Fruit fly (Drosophila melanogaster): ENCODE data around the gene Mau2.

The Mau2 gene

DNA sequence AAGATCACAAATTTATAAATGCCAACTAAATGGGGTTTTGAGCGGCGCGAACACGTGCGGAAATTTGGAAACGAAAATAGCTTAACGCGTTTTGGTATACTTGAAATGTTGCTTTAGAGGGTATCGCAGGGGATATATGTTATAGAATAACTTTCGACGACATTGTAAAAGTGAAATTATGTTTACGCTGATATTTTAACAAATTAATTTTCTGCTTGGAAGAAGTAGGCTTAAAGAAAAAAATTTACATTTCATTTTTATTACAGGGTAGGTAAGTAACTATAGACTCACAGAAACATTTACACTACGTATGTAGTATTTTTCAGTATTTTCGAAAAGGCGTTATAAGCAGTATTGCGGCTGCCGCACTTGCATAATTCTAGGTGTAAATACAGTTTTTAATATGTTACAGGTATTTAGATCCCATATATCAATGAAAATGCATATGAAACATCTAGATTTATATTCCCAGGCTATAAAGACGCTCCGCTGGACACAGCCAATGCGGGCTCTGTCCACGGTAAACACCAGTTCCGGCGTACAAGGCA lies 20.4 kb downstream of the Mau2 start, which contains the start of the genes Art3 and mRpS10 (continued):
- peak; percentile 100 for TF ChIP-seq Hmr (GFP tag; optimal IDR thresholded peaks at IDR 0.05)
- peak; percentile 96 for TF ChIP-seq CG15073 (GFP tag; optimal IDR thresholded peaks at IDR 0.05)
- TF ChIP-seq Hr78 (GFP tag; optimal IDR thresholded peaks at IDR 0.05): peak in 1 of 2 experiments; percentile 98
- no peak for TF ChIP-seq Jarid2 (GFP tag; optimal IDR thresholded peaks at IDR 0.05)
- peak; percentile 100 for TF ChIP-seq CG12236 (GFP tag; optimal IDR thresholded peaks at IDR 0.05)
- TF ChIP-seq CG16815 (GFP tag; optimal IDR thresholded peaks at IDR 0.05): peak; percentile 100
- peak; percentile 99 for TF ChIP-seq HmgD (GFP tag; optimal IDR thresholded peaks at IDR 0.05)
- TF ChIP-seq sens-2 (GFP tag; IDR thresholded peaks at IDR 0.05): peak; percentile 100
- peak; percentile 100 for TF ChIP-seq Chrac-16 (GFP tag; optimal IDR thresholded peaks at IDR 0.05)
- peak; percentile 100 for TF ChIP-seq CG12299 (tag; optimal IDR thresholded peaks at IDR 0.05)
- peak; percentile 7 for TF ChIP-seq cg (GFP tag; optimal IDR thresholded peaks at IDR 0.05)
- TF ChIP-seq ato (GFP tag; IDR thresholded peaks at IDR 0.05; ENCODE audit: partially characterized antibody): no peak
- peak; percentile 96 for TF ChIP-seq Myb (GFP tag; optimal IDR thresholded peaks at IDR 0.05)
- TF ChIP-seq B-H2 (GFP tag; optimal IDR thresholded peaks at IDR 0.05): peak; percentile 100
- peak; percentile 99 for TF ChIP-seq sr (GFP tag; IDR thresholded peaks at IDR 0.05)
- peak; percentile 100 for TF ChIP-seq peb (GFP tag; IDR thresholded peaks at IDR 0.05)
- TF ChIP-seq da (GFP tag; optimal IDR thresholded peaks at IDR 0.05): peak; percentile 100
- peak; percentile 100 for TF ChIP-seq kay (GFP tag; optimal IDR thresholded peaks at IDR 0.05)
- TF ChIP-seq Oaz (GFP tag; IDR thresholded peaks at IDR 0.05): peak; percentile 100
- peak; percentile 100 for TF ChIP-seq shn (GFP tag; optimal IDR thresholded peaks at IDR 0.05)
- peak; percentile 100 for TF ChIP-seq sim (GFP tag; IDR thresholded peaks at IDR 0.05)
- TF ChIP-seq oc (tag; optimal IDR thresholded peaks at IDR 0.05): peak; percentile 100
- peak; percentile 100 for TF ChIP-seq Bteb2 (GFP tag; optimal IDR thresholded peaks at IDR 0.05)
- peak; percentile 100 for TF ChIP-seq CG1647 (GFP tag; optimal IDR thresholded peaks at IDR 0.05)
- TF ChIP-seq sqz (GFP tag; optimal IDR thresholded peaks at IDR 0.05): peak; percentile 100
- TF ChIP-seq CG3995 (GFP tag; optimal IDR thresholded peaks at IDR 0.05): peak; percentile 91
- no peak for TF ChIP-seq CG1832 (GFP tag; optimal IDR thresholded peaks at IDR 0.05)
- TF ChIP-seq ATbp (GFP tag; optimal IDR thresholded peaks at IDR 0.05): peak; percentile 99
- peak; percentile 99 for TF ChIP-seq CG10565 (GFP tag; optimal IDR thresholded peaks at IDR 0.05)
- peak; percentile 99 for TF ChIP-seq CG4820 (GFP tag; optimal IDR thresholded peaks at IDR 0.05)
- TF ChIP-seq Sox102F (GFP tag; optimal IDR thresholded peaks at IDR 0.05): peak; percentile 100
- TF ChIP-seq CG15514 (GFP tag; optimal IDR thresholded peaks at IDR 0.05): peak; percentile 96
- peak; percentile 100 for TF ChIP-seq Ets65A (GFP tag)
- TF ChIP-seq CG11560 (tag; IDR thresholded peaks at IDR 0.05): peak; percentile 95
- peak; percentile 100 for TF ChIP-seq pho (GFP tag; optimal IDR thresholded peaks at IDR 0.05)
- peak; percentile 100 for TF ChIP-seq H15 (GFP tag; IDR thresholded peaks at IDR 0.05)
- no peak for TF ChIP-seq Bgb (GFP tag; IDR thresholded peaks at IDR 0.05; ENCODE audit: partially characterized antibody)
- peak; percentile 100 for TF ChIP-seq cato (GFP tag; optimal IDR thresholded peaks at IDR 0.05; ENCODE audit: borderline replicate concordance)
- TF ChIP-seq bsh (GFP tag; optimal IDR thresholded peaks at IDR 0.05): peak in 1 of 2 experiments; percentile 100
- peak; percentile 100 for TF ChIP-seq Camta (GFP tag; optimal IDR thresholded peaks at IDR 0.05)
- TF ChIP-seq bbx (GFP tag; IDR thresholded peaks at IDR 0.05; ENCODE audit: partially characterized antibody): no peak
- peak; percentile 99 for TF ChIP-seq jigr1 (GFP tag; IDR thresholded peaks at IDR 0.05)
- TF ChIP-seq Gsc (GFP tag; IDR thresholded peaks at IDR 0.05): peak; percentile 99
- TF ChIP-seq NFAT (GFP tag; IDR thresholded peaks at IDR 0.05): peak; percentile 100
- TF ChIP-seq Doc3 (GFP tag; IDR thresholded peaks at IDR 0.05; ENCODE audit: partially characterized antibody): no peak
- TF ChIP-seq CG1603 (tag; optimal IDR thresholded peaks at IDR 0.05): peak; percentile 99
- peak; percentile 100 for TF ChIP-seq CG3726 (GFP tag; IDR thresholded peaks at IDR 0.05)
- TF ChIP-seq CG10209 (GFP tag; optimal IDR thresholded peaks at IDR 0.05): peak; percentile 100
- no peak for TF ChIP-seq CG16813 (GFP tag; IDR thresholded peaks at IDR 0.05; ENCODE audit: partially characterized antibody)
- peak; percentile 100 for TF ChIP-seq ttk (GFP tag; IDR thresholded peaks at IDR 0.05)

Data from whole organism, embryonic.